Worm (Caenorhabditis elegans): Measurements from ENCODE around the gene C36B7.2.

Gene C36B7.2

DNA sequence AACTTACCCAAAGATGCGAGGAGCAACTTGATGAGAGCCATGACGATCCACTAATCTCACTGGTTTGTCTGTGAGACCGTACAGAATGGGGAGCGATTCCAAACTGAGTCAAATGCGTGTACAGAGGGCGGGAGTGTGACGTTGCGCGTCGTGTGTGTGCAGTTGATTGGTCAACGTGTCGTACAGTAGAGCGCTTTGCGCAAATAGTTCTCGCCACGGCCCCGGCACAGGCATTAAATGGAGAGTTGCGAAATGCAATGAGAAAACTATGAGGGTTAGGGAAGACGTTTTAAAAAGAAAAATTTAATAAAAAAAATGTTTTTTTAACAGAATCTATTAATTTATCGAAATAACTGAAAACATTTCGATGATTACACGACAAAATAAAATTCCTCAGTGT lies 37.8 kb upstream of the C36B7.2 start, which contains the start of gene pdi-6 (continued):
- TF ChIP-seq spr-3 (GFP tag; optimal IDR thresholded peaks at IDR 0.05) (no peak), F49E8.2 (tag; optimal IDR thresholded peaks at IDR 0.05; ENCODE audit: borderline replicate concordance) (no peak), nhr-6 (tag; optimal IDR thresholded peaks at IDR 0.05) (peak; percentile 80), lin-15B (tag; optimal IDR thresholded peaks at IDR 0.05) (peak; percentile 86), F44E2.7 (GFP tag; IDR thresholded peaks at IDR 0.05) (no peak), ceh-32 (tag; optimal IDR thresholded peaks at IDR 0.05; ENCODE audit: poor library complexity) (no peak), ceh-28 (tag; optimal IDR thresholded peaks at IDR 0.05) (no peak), zfp-3 (GFP tag; conservative IDR thresholded peaks at IDR 0.05) (peak; percentile 73; the same call in 1 of the 2 replicates), lsy-2 (tag; optimal IDR thresholded peaks at IDR 0.05) (peak; percentile 81 to 93), zip-2 (tag; optimal IDR thresholded peaks at IDR 0.05) (peak; percentile 50), saeg-2 (GFP tag; IDR thresholded peaks at IDR 0.05) (no peak), daf-12 (tag; optimal IDR thresholded peaks at IDR 0.05) (no peak), dmd-9 (GFP tag; IDR thresholded peaks at IDR 0.05) (peak; percentile 96), ceh-20 (GFP tag; IDR thresholded peaks at IDR 0.05) (peak; percentile 83), lin-38 (GFP tag; IDR thresholded peaks at IDR 0.05) (peak; percentile 99), daf-19 (GFP tag; conservative IDR thresholded peaks at IDR 0.05) (no peak), ces-1 (GFP tag; optimal IDR thresholded peaks at IDR 0.05) (no peak), nhr-10 (tag; optimal IDR thresholded peaks at IDR 0.05) (peak; percentile 36), F10B5.3 (tag; optimal IDR thresholded peaks at IDR 0.05) (peak; percentile 64), snpc-4 (tag; optimal IDR thresholded peaks at IDR 0.05) (no peak), Y48G9A.11 (GFP tag; IDR thresholded peaks at IDR 0.05) (no peak), mdt-29 (GFP tag; IDR thresholded peaks at IDR 0.05) (no peak), hlh-11 (tag; optimal IDR thresholded peaks at IDR 0.05) (peak; percentile 94), pha-4 (GFP tag; IDR thresholded peaks at IDR 0.05) (no peak), pha-4 (tag; optimal IDR thresholded peaks at IDR 0.05) (no peak), hlh-30 (tag; optimal IDR thresholded peaks at IDR 0.05; ENCODE audit: insufficient read depth) (peak; percentile 90), arid-1 (GFP tag; conservative IDR thresholded peaks at IDR 0.05) (peak; percentile 37; the same call in 1 of the 2 replicates), fkh-10 (GFP tag; optimal IDR thresholded peaks at IDR 0.05) (peak; percentile 60), nhr-48 (tag; optimal IDR thresholded peaks at IDR 0.05) (peak; percentile 78), spr-1 (tag; optimal IDR thresholded peaks at IDR 0.05) (peak; percentile 58), lin-13 (GFP tag; optimal IDR thresholded peaks at IDR 0.05) (peak; percentile 94), hif-1 (tag; optimal IDR thresholded peaks at IDR 0.05) (peak; percentile 26 to 86), egl-27 (tag; optimal IDR thresholded peaks at IDR 0.05) (no peak), pqm-1 (tag; optimal IDR thresholded peaks at IDR 0.05) (peak; percentile 53), lin-39 (tag; optimal IDR thresholded peaks at IDR 0.05) (no peak), nhr-42 (GFP tag; IDR thresholded peaks at IDR 0.05) (0 out of 2 replicates have a peak, but pooled peaks have one; percentile 68), Y75B8A.6 (GFP tag; IDR thresholded peaks at IDR 0.05) (0 out of 2 replicates have a peak, but pooled peaks have one; percentile 49), ctbp-1 (GFP tag; IDR thresholded peaks at IDR 0.05) (0 out of 2 replicates have a peak, but pooled peaks have one; percentile 30), mes-2 (tag; optimal IDR thresholded peaks at IDR 0.05; ENCODE audit: poor library complexity, severe bottlenecking) (peak; percentile 96), aly-2 (tag; optimal IDR thresholded peaks at IDR 0.05) (no peak), ama-1 (optimal IDR thresholded peaks at IDR 0.05) (no peak), zip-11 (GFP tag; IDR thresholded peaks at IDR 0.05) (no peak), dmd-8 (GFP tag; IDR thresholded peaks at IDR 0.05) (no peak), daf-16 (GFP tag; optimal IDR thresholded peaks at IDR 0.05) (peak in 1 of 2 experiments; percentile 5), daf-16 (tag; optimal IDR thresholded peaks at IDR 0.05) (peak; percentile 54), gei-8 (GFP tag; optimal IDR thresholded peaks at IDR 0.05) (no peak), sdz-12 (GFP tag; optimal IDR thresholded peaks at IDR 0.05) (no peak), ztf-11 (tag; optimal IDR thresholded peaks at IDR 0.05) (no peak), tag-97 (GFP tag; IDR thresholded peaks at IDR 0.05) (no peak), nhr-28 (tag; optimal IDR thresholded peaks at IDR 0.05) (peak; percentile 95), nhr-102 (tag; optimal IDR thresholded peaks at IDR 0.05) (no peak), daf-8 (GFP tag; IDR thresholded peaks at IDR 0.05) (no peak)

Data from whole organism, L4 larva.